Worm (Caenorhabditis elegans): ENCODE data around the gene Y82E9BR.18.

Y82E9BR.18 gene

DNA sequence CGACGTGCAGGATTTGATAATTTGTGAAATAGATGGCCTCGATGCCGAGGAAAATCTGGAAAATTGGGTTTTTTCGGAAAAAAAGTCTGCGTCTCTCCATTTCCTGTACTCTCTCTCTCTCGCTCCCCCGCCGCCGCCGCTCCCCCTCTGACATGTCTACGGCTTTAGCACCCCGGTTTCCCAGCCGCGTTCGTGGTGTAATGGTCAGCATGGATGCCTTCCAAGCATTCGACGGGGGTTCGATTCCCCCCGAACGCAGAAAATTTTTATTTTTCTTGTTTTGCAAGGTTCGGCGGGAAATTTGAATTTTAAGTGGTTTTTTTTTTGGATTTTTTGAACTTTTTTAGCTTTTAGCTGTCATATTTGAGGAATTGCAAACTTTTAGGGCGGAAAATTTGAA lies 59.0 kb downstream of the Y82E9BR.18 start (continued):
- TF ChIP-seq atf-7 (tag; optimal IDR thresholded peaks at IDR 0.05) (peak; percentile 65), let-607 (tag; optimal IDR thresholded peaks at IDR 0.05) (peak in 1 of 2 experiments; percentile 6), ztf-26 (tag; optimal IDR thresholded peaks at IDR 0.05) (peak; percentile 67), T26A5.8 (tag; optimal IDR thresholded peaks at IDR 0.05) (no peak), bed-1 (GFP tag; IDR thresholded peaks at IDR 0.05) (0 out of 2 replicates have a peak, but pooled peaks have one; percentile 36), ztf-6 (GFP tag; IDR thresholded peaks at IDR 0.05) (0 out of 2 replicates have a peak, but pooled peaks have one; percentile 46), hsf-1 (GFP tag; IDR thresholded peaks at IDR 0.05) (no peak), F23B12.7 (tag; optimal IDR thresholded peaks at IDR 0.05; ENCODE audit: insufficient read depth) (peak; percentile 77), lsy-27 (tag; optimal IDR thresholded peaks at IDR 0.05; ENCODE audit: borderline replicate concordance, insufficient read depth) (peak; percentile 76), snpc-1.1 (tag; optimal IDR thresholded peaks at IDR 0.05; ENCODE audit: insufficient read depth) (peak; percentile 28), Y79H2A.3 (GFP tag; conservative IDR thresholded peaks at IDR 0.05) (no peak), ztf-3 (GFP tag; optimal IDR thresholded peaks at IDR 0.05) (no peak), pha-4 (tag; optimal IDR thresholded peaks at IDR 0.05) (no peak), F55B11.4 (tag; optimal IDR thresholded peaks at IDR 0.05; ENCODE audit: borderline replicate concordance, insufficient read depth) (no peak), dpff-1 (tag; optimal IDR thresholded peaks at IDR 0.05) (no peak), hmg-1.2 (GFP tag; IDR thresholded peaks at IDR 0.05) (peak; percentile 100), ceh-58 (GFP tag; IDR thresholded peaks at IDR 0.05) (no peak), ceh-100 (GFP tag; IDR thresholded peaks at IDR 0.05) (peak; percentile 52; the same call in 1 of the 2 replicates), Y95B8A.8 (GFP tag; IDR thresholded peaks at IDR 0.05) (0 out of 2 replicates have a peak, but pooled peaks have one; percentile 33), K11D2.4 (GFP tag; IDR thresholded peaks at IDR 0.05) (peak; percentile 67), attf-6 (GFP tag; IDR thresholded peaks at IDR 0.05) (0 out of 2 replicates have a peak, but pooled peaks have one; percentile 37), rpc-1 (optimal IDR thresholded peaks at IDR 0.05) (peak; percentile 72), rpc-1 (tag; optimal IDR thresholded peaks at IDR 0.05) (peak; percentile 84), madf-10 (tag; optimal IDR thresholded peaks at IDR 0.05) (peak; percentile 54), die-1 (tag; optimal IDR thresholded peaks at IDR 0.05) (peak; percentile 74), attf-3 (GFP tag; conservative IDR thresholded peaks at IDR 0.05) (peak; percentile 36; the same call in 1 of the 2 replicates), unc-62 (GFP tag; optimal IDR thresholded peaks at IDR 0.05) (no peak), akir-1 (GFP tag; optimal IDR thresholded peaks at IDR 0.05) (no peak), ztf-28 (GFP tag; IDR thresholded peaks at IDR 0.05) (0 out of 2 replicates have a peak, but pooled peaks have one; percentile 57), efl-1 (GFP tag; optimal IDR thresholded peaks at IDR 0.05) (peak; percentile 16), F22D6.2 (tag; optimal IDR thresholded peaks at IDR 0.05) (no peak), nhr-80 (tag; optimal IDR thresholded peaks at IDR 0.05) (peak; percentile 18), B0336.3 (GFP tag; IDR thresholded peaks at IDR 0.05) (peak; percentile 46; the same call in 1 of the 2 replicates), ekl-4 (GFP tag; IDR thresholded peaks at IDR 0.05) (no peak; the same call in 1 of the 2 replicates), F33H1.4 (GFP tag; IDR thresholded peaks at IDR 0.05) (peak; percentile 58), him-1 (tag; optimal IDR thresholded peaks at IDR 0.05) (peak; percentile 48), zim-3 (tag; optimal IDR thresholded peaks at IDR 0.05) (no peak), dox-1 (GFP tag; IDR thresholded peaks at IDR 0.05) (peak; percentile 77; the same call in 1 of the 2 replicates), ccch-3 (GFP tag; optimal IDR thresholded peaks at IDR 0.05) (no peak), Y67H2A.10 (GFP tag; conservative IDR thresholded peaks at IDR 0.05) (no peak), nfya-2 (GFP tag; IDR thresholded peaks at IDR 0.05) (no peak), ceh-40 (GFP tag; IDR thresholded peaks at IDR 0.05) (no peak), lir-1 (GFP tag; conservative IDR thresholded peaks at IDR 0.05) (peak; percentile 69), madf-3 (GFP tag; IDR thresholded peaks at IDR 0.05) (no peak; the same call in none of the 2 replicates), Y56A3A.18 (GFP tag; IDR thresholded peaks at IDR 0.05) (no peak), ama-1 (optimal IDR thresholded peaks at IDR 0.05) (no peak), ama-1 (GFP tag; optimal IDR thresholded peaks at IDR 0.05) (peak in 1 of 2 experiments; percentile 90), lin-40 (tag; optimal IDR thresholded peaks at IDR 0.05) (peak; percentile 61), gei-17 (GFP tag; optimal IDR thresholded peaks at IDR 0.05) (peak; percentile 15)

Measured in whole organism, young adult.